Worm (Caenorhabditis elegans) whole organism, late embryonic: ENCODE measurements around the gene frm-2.

Source experiments
- K09A11.1 ChIP-seq: sonication (generic microtip); optimal IDR thresholded peaks from 2 replicates; lab custom pipeline; 2017; ENCODE audit warnings: antibody characterized with exemption, mild to moderate bottlenecking, missing genetic modification characterization, missing compliant biosample characterization; ENCODE audit not compliant: insufficient read depth
- fkh-10 ChIP-seq: fragments of 150-350 bp; optimal IDR thresholded peaks from 2 replicates; lab custom pipeline; 2014; ENCODE audit warnings: missing biosample characterization, missing genetic modification reagents, missing genetic modification characterization
- tbx-2 ChIP-seq: sonication (generic microtip); optimal IDR thresholded peaks from 2 replicates; lab custom pipeline; 2016; ENCODE audit warnings: missing genetic modification characterization, missing compliant biosample characterization

- TF ChIP-seq K09A11.1 (tag; lab: Kevin White, UChicago) (no peak), tbx-2 (no peak), fkh-10 (GFP tag; lab: Kevin White, UChicago) (no peak)
Measured at ce11 chrIII:6030483-6030882, 48.6 kb upstream of the frm-2 start, which contains the start of gene ZK328.6.
